4 worm cellular contexts compared by ENCODE assay signal in the genomic region with DNA sequence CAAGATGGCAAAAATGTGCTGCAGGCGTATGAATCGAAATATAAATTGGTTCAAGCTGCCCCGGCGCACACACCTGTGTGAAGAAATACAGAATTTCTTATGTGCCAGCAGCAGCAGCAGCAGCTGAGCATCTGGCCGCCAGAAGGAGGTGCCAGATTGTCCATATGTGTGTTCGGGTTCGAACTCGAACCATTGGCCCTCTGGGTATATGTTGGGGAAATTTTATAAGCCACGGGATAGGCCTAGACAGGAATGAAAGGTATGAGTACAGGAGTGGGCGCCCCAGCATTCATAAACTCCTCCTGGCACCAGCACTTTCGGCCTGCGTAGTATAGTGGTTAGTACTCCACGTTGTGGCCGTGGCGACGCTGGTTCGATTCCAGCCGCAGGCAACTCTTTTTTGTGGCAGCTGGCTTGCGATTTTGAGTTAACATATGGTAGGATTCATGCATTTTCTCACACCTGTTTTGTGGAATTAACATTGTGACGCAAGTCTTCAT.
TF ChIP-seq lines count a peak whose summit lies in the region.

No protein-coding gene starts in this region.

TF ChIP-seq in whole organism, L2 larva, 48 proteins besides CTCF, POLR2A, EP300 and RAD21:
- TF ChIP-seq Y55F3AM.14 (GFP tag; optimal IDR thresholded peaks at IDR 0.05; lab: Kevin White, UChicago) (peak; percentile 19), sma-3 (GFP tag; optimal IDR thresholded peaks at IDR 0.05; lab: Kevin White, UChicago) (peak; percentile 21), blmp-1 (tag; optimal IDR thresholded peaks at IDR 0.05; lab: Kevin White, UChicago; ENCODE audit: insufficient read depth) (no peak), nhr-129 (tag; optimal IDR thresholded peaks at IDR 0.05; lab: Kevin White, UChicago) (peak; percentile 66), lin-11 (tag; optimal IDR thresholded peaks at IDR 0.05; lab: Kevin White, UChicago) (peak; percentile 9), crh-2 (tag; optimal IDR thresholded peaks at IDR 0.05; lab: Kevin White, UChicago) (peak; percentile 28), egl-27 (tag; optimal IDR thresholded peaks at IDR 0.05; lab: Kevin White, UChicago) (no peak), unc-55 (GFP tag; optimal IDR thresholded peaks at IDR 0.05; lab: Kevin White, UChicago) (peak; percentile 59), sma-9 (GFP tag; optimal IDR thresholded peaks at IDR 0.05; lab: Kevin White, UChicago) (peak; percentile 46), sma-9 (tag; optimal IDR thresholded peaks at IDR 0.05; lab: Kevin White, UChicago) (no peak)
TF ChIP-seq in whole organism, L2 larva: peak in this region for 7.

TF ChIP-seq in whole organism, L4 larva, 104 proteins besides CTCF, POLR2A, EP300 and RAD21 (continues in another document):
- TF ChIP-seq F44E2.7 (GFP tag; IDR thresholded peaks at IDR 0.05; lab: Robert Waterston, UW) (no peak), dmd-6 (GFP tag; IDR thresholded peaks at IDR 0.05; lab: Robert Waterston, UW) (peak; percentile 42), skn-1 (tag; optimal IDR thresholded peaks at IDR 0.05; lab: Kevin White, UChicago) (no peak), T20F7.1 (GFP tag; optimal IDR thresholded peaks at IDR 0.05; lab: Kevin White, UChicago) (no peak), zfp-3 (GFP tag; conservative IDR thresholded peaks at IDR 0.05; lab: Robert Waterston, UW) (no peak), hif-1 (tag; optimal IDR thresholded peaks at IDR 0.05; lab: Kevin White, UChicago) (peak in 1 of 2 experiments; percentile 9), lim-7 (GFP tag; IDR thresholded peaks at IDR 0.05; lab: Robert Waterston, UW) (peak; percentile 73; the same call in 1 of the 2 replicates), nhr-11 (tag; optimal IDR thresholded peaks at IDR 0.05; lab: Kevin White, UChicago) (no peak), F26F4.8 (GFP tag; conservative IDR thresholded peaks at IDR 0.05; lab: Robert Waterston, UW) (no peak), aly-2 (tag; optimal IDR thresholded peaks at IDR 0.05; lab: Kevin White, UChicago) (no peak), dmd-8 (GFP tag; IDR thresholded peaks at IDR 0.05; lab: Robert Waterston, UW) (peak; percentile 78; the same call in 1 of the 2 replicates), Y75B8A.6 (GFP tag; IDR thresholded peaks at IDR 0.05; lab: Robert Waterston, UW) (no peak), mxl-2 (GFP tag; conservative IDR thresholded peaks at IDR 0.05; lab: Robert Waterston, UW) (no peak), nhr-41 (GFP tag; IDR thresholded peaks at IDR 0.05; lab: Robert Waterston, UW) (no peak), arid-1 (GFP tag; conservative IDR thresholded peaks at IDR 0.05; lab: Robert Waterston, UW) (0 out of 2 replicates have a peak, but pooled peaks have one; percentile 61), aha-1 (tag; lab: Kevin White, UChicago) (no peak), ztf-7 (tag; optimal IDR thresholded peaks at IDR 0.05; lab: Kevin White, UChicago) (no peak), lin-13 (GFP tag; optimal IDR thresholded peaks at IDR 0.05; lab: Kevin White, UChicago) (no peak), unc-130 (GFP tag; optimal IDR thresholded peaks at IDR 0.05; lab: Kevin White, UChicago) (no peak), mep-1 (tag; optimal IDR thresholded peaks at IDR 0.05; lab: Kevin White, UChicago) (peak; percentile 48), lin-38 (GFP tag; IDR thresholded peaks at IDR 0.05; lab: Robert Waterston, UW) (peak; percentile 82), dpl-1 (GFP tag; optimal IDR thresholded peaks at IDR 0.05; lab: Kevin White, UChicago) (no peak), zip-2 (tag; optimal IDR thresholded peaks at IDR 0.05; lab: Kevin White, UChicago) (no peak), nhr-6 (tag; optimal IDR thresholded peaks at IDR 0.05; lab: Kevin White, UChicago) (no peak), tag-97 (GFP tag; IDR thresholded peaks at IDR 0.05; lab: Robert Waterston, UW) (no peak), daf-19 (GFP tag; conservative IDR thresholded peaks at IDR 0.05; lab: Robert Waterston, UW) (peak; percentile 63; the same call in 1 of the 2 replicates)

TF ChIP-seq in whole organism, late embryonic, 69 proteins besides CTCF, POLR2A, EP300 and RAD21 (continues in another document):
- peak; percentile 51 for TF ChIP-seq C08G9.2 (tag; optimal IDR thresholded peaks at IDR 0.05; lab: Kevin White, UChicago)
- no peak for TF ChIP-seq ama-1 (optimal IDR thresholded peaks at IDR 0.05; lab: Kevin White, UChicago)
- peak; percentile 71 for TF ChIP-seq ceh-6 (GFP tag; optimal IDR thresholded peaks at IDR 0.05; lab: Kevin White, UChicago)
- TF ChIP-seq ceh-31 (tag; optimal IDR thresholded peaks at IDR 0.05; lab: Kevin White, UChicago) = peak; percentile 34
- peak; percentile 26 for TF ChIP-seq nhr-232 (tag; optimal IDR thresholded peaks at IDR 0.05; lab: Kevin White, UChicago)
- no peak for TF ChIP-seq ceh-45 (GFP tag; IDR thresholded peaks at IDR 0.05; lab: Robert Waterston, UW)
- TF ChIP-seq syd-9 (tag; optimal IDR thresholded peaks at IDR 0.05; lab: Kevin White, UChicago) = peak; percentile 23
- peak; percentile 51 for TF ChIP-seq C38D4.7 (GFP tag; optimal IDR thresholded peaks at IDR 0.05; lab: Kevin White, UChicago)
- no peak for TF ChIP-seq ceh-24 (tag; optimal IDR thresholded peaks at IDR 0.05; lab: Kevin White, UChicago)
- TF ChIP-seq sox-2 (GFP tag; IDR thresholded peaks at IDR 0.05; lab: Robert Waterston, UW) = no peak
- TF ChIP-seq pha-2 (tag; optimal IDR thresholded peaks at IDR 0.05; lab: Kevin White, UChicago) = peak; percentile 53
- peak; percentile 37 for TF ChIP-seq T23F11.4 (GFP tag; optimal IDR thresholded peaks at IDR 0.05; lab: Kevin White, UChicago)
- TF ChIP-seq ceh-48 (tag; optimal IDR thresholded peaks at IDR 0.05; lab: Kevin White, UChicago) = peak; percentile 6
- TF ChIP-seq mec-3 (tag; optimal IDR thresholded peaks at IDR 0.05; lab: Kevin White, UChicago; ENCODE audit: borderline replicate concordance) = no peak
- peak; percentile 28 for TF ChIP-seq gmeb-2 (tag; optimal IDR thresholded peaks at IDR 0.05; lab: Kevin White, UChicago)
- peak; percentile 18 for TF ChIP-seq K09A11.1 (tag; optimal IDR thresholded peaks at IDR 0.05; lab: Kevin White, UChicago; ENCODE audit: insufficient read depth)
- no peak for TF ChIP-seq unc-3 (GFP tag; conservative IDR thresholded peaks at IDR 0.05; lab: Robert Waterston, UW)
- TF ChIP-seq unc-3 (tag; optimal IDR thresholded peaks at IDR 0.05; lab: Kevin White, UChicago) = no peak
- TF ChIP-seq hlh-8 (tag; optimal IDR thresholded peaks at IDR 0.05; lab: Kevin White, UChicago) = peak; percentile 97
- TF ChIP-seq pqm-1 (tag; optimal IDR thresholded peaks at IDR 0.05; lab: Kevin White, UChicago) = peak; percentile 20
- TF ChIP-seq ztf-16 (tag; optimal IDR thresholded peaks at IDR 0.05; lab: Kevin White, UChicago) = peak; percentile 12
- peak; percentile 28 for TF ChIP-seq ceh-19 (GFP tag; optimal IDR thresholded peaks at IDR 0.05; lab: Kevin White, UChicago)
- no peak for TF ChIP-seq elt-4 (tag; optimal IDR thresholded peaks at IDR 0.05; lab: Kevin White, UChicago)
- TF ChIP-seq dmd-4 (tag; optimal IDR thresholded peaks at IDR 0.05; lab: Kevin White, UChicago; ENCODE audit: borderline replicate concordance) = no peak
- TF ChIP-seq unc-86 (tag; optimal IDR thresholded peaks at IDR 0.05; lab: Kevin White, UChicago) = no peak
- peak; percentile 12 for TF ChIP-seq tbx-2 (tag; optimal IDR thresholded peaks at IDR 0.05; lab: Kevin White, UChicago)
- peak; percentile 60 for TF ChIP-seq ref-2 (tag; optimal IDR thresholded peaks at IDR 0.05; lab: Kevin White, UChicago)

TF ChIP-seq in whole organism, mixed stage, embryonic, 35 proteins besides CTCF, POLR2A, EP300 and RAD21 (continues in another document):
- TF ChIP-seq ceh-43 (GFP tag; optimal IDR thresholded peaks at IDR 0.05; lab: Kevin White, UChicago) (peak; percentile 50), unc-39 (tag; optimal IDR thresholded peaks at IDR 0.05; lab: Kevin White, UChicago) (no peak), mls-2 (tag; optimal IDR thresholded peaks at IDR 0.05; lab: Kevin White, UChicago) (peak; percentile 20), nhr-28 (tag; optimal IDR thresholded peaks at IDR 0.05; lab: Kevin White, UChicago) (no peak), bed-3 (GFP tag; optimal IDR thresholded peaks at IDR 0.05; lab: Kevin White, UChicago) (no peak), lsy-2 (tag; optimal IDR thresholded peaks at IDR 0.05; lab: Kevin White, UChicago) (no peak), elt-3 (tag; optimal IDR thresholded peaks at IDR 0.05; lab: Kevin White, UChicago) (no peak), unc-62 (GFP tag; optimal IDR thresholded peaks at IDR 0.05; lab: Kevin White, UChicago) (no peak), hlh-1 (tag; optimal IDR thresholded peaks at IDR 0.05; lab: Kevin White, UChicago) (peak; percentile 14), tbx-8 (GFP tag; optimal IDR thresholded peaks at IDR 0.05; lab: Kevin White, UChicago) (no peak), flh-1 (GFP tag; optimal IDR thresholded peaks at IDR 0.05; lab: Kevin White, UChicago) (peak; percentile 35), lin-13 (tag; optimal IDR thresholded peaks at IDR 0.05; lab: Kevin White, UChicago) (no peak), nhr-237 (tag; optimal IDR thresholded peaks at IDR 0.05; lab: Kevin White, UChicago) (no peak), nhr-76 (tag; optimal IDR thresholded peaks at IDR 0.05; lab: Kevin White, UChicago) (no peak), M03D4.4 (tag; optimal IDR thresholded peaks at IDR 0.05; lab: Kevin White, UChicago) (peak; percentile 70), cnd-1 (tag; optimal IDR thresholded peaks at IDR 0.05; lab: Kevin White, UChicago) (peak; percentile 53), mep-1 (tag; optimal IDR thresholded peaks at IDR 0.05; lab: Kevin White, UChicago) (no peak), blmp-1 (tag; optimal IDR thresholded peaks at IDR 0.05; lab: Kevin White, UChicago) (no peak), ztf-11 (tag; optimal IDR thresholded peaks at IDR 0.05; lab: Kevin White, UChicago) (no peak), sptf-1 (tag; optimal IDR thresholded peaks at IDR 0.05; lab: Kevin White, UChicago) (peak; percentile 70), ces-1 (GFP tag; optimal IDR thresholded peaks at IDR 0.05; lab: Kevin White, UChicago) (no peak), drap-1 (GFP tag; optimal IDR thresholded peaks at IDR 0.05; lab: Kevin White, UChicago) (peak; percentile 47), lin-32 (GFP tag; optimal IDR thresholded peaks at IDR 0.05; lab: Kevin White, UChicago) (peak; percentile 93), pha-4 (tag; optimal IDR thresholded peaks at IDR 0.05; lab: Kevin White, UChicago) (no peak), nhr-2 (tag; optimal IDR thresholded peaks at IDR 0.05; lab: Kevin White, UChicago) (no peak), sem-2 (GFP tag; optimal IDR thresholded peaks at IDR 0.05; lab: Kevin White, UChicago) (peak; percentile 37), elt-1 (tag; optimal IDR thresholded peaks at IDR 0.05; lab: Kevin White, UChicago; ENCODE audit: borderline replicate concordance, insufficient read depth) (no peak), zip-8 (tag; optimal IDR thresholded peaks at IDR 0.05; lab: Kevin White, UChicago) (no peak), snpc-4 (tag; optimal IDR thresholded peaks at IDR 0.05; lab: Kevin White, UChicago) (no peak), ceh-39 (tag; optimal IDR thresholded peaks at IDR 0.05; lab: Kevin White, UChicago) (no peak), mab-5 (tag; optimal IDR thresholded peaks at IDR 0.05; lab: Kevin White, UChicago) (no peak)
